Worm (Caenorhabditis elegans): Measurements from ENCODE around the gene smf-2.

Gene smf-2

ce11 chrX:6742891-6743290 is 24.4 kb upstream of the smf-2 start (continued):
- peak; percentile 71 for TF ChIP-seq egl-27 (tag; optimal IDR thresholded peaks at IDR 0.05)
- peak; percentile 38 for TF ChIP-seq gmeb-1 (tag; optimal IDR thresholded peaks at IDR 0.05)
- no peak for TF ChIP-seq peb-1 (tag; optimal IDR thresholded peaks at IDR 0.05)
- TF ChIP-seq unc-39 (tag; optimal IDR thresholded peaks at IDR 0.05) = no peak
- peak; percentile 80 for TF ChIP-seq crh-2 (tag; optimal IDR thresholded peaks at IDR 0.05)
- TF ChIP-seq ztf-11 (tag; optimal IDR thresholded peaks at IDR 0.05) = no peak
- TF ChIP-seq nhr-10 (tag; optimal IDR thresholded peaks at IDR 0.05) = no peak
- TF ChIP-seq unc-62 (GFP tag; optimal IDR thresholded peaks at IDR 0.05) = no peak
- TF ChIP-seq ama-1 (optimal IDR thresholded peaks at IDR 0.05) = peak; percentile 91
- TF ChIP-seq fos-1 (tag; optimal IDR thresholded peaks at IDR 0.05) = peak; percentile 77
- no peak for TF ChIP-seq ztf-1 (GFP tag; conservative IDR thresholded peaks at IDR 0.05)
- no peak for TF ChIP-seq ZK546.5 (tag; optimal IDR thresholded peaks at IDR 0.05)
- no peak for TF ChIP-seq snpc-4 (tag; optimal IDR thresholded peaks at IDR 0.05)
- peak; percentile 99 for TF ChIP-seq nhr-129 (tag; optimal IDR thresholded peaks at IDR 0.05)
- peak; percentile 95 for TF ChIP-seq sma-9 (GFP tag; optimal IDR thresholded peaks at IDR 0.05)
- TF ChIP-seq sma-9 (tag; optimal IDR thresholded peaks at IDR 0.05) = no peak

- TF ChIP-seq ceh-82 (tag; optimal IDR thresholded peaks at IDR 0.05) = peak; percentile 52
- no peak for TF ChIP-seq R02D3.7 (tag; optimal IDR thresholded peaks at IDR 0.05)
- TF ChIP-seq mab-5 (tag; optimal IDR thresholded peaks at IDR 0.05) = peak; percentile 70
- TF ChIP-seq nhr-129 (tag; optimal IDR thresholded peaks at IDR 0.05) = peak; percentile 93
- TF ChIP-seq nhr-25 (tag; optimal IDR thresholded peaks at IDR 0.05) = peak; percentile 93
- peak; percentile 84 for TF ChIP-seq C34F6.9 (tag; optimal IDR thresholded peaks at IDR 0.05)
- peak; percentile 65 for TF ChIP-seq nhr-6 (tag; optimal IDR thresholded peaks at IDR 0.05)
- peak; percentile 97 for TF ChIP-seq F13H6.1 (tag; optimal IDR thresholded peaks at IDR 0.05)
- peak; percentile 82 for TF ChIP-seq lin-11 (tag; optimal IDR thresholded peaks at IDR 0.05)
- peak; percentile 70 for TF ChIP-seq sem-4 (tag; optimal IDR thresholded peaks at IDR 0.05)
- peak; percentile 84 for TF ChIP-seq egl-27 (tag; optimal IDR thresholded peaks at IDR 0.05)
- TF ChIP-seq sma-3 (GFP tag; optimal IDR thresholded peaks at IDR 0.05) = peak; percentile 3
- no peak for TF ChIP-seq elt-3 (tag; optimal IDR thresholded peaks at IDR 0.05)
- TF ChIP-seq lsy-2 (tag; optimal IDR thresholded peaks at IDR 0.05) = peak; percentile 30 to 75
- no peak for TF ChIP-seq mbf-1 (tag; optimal IDR thresholded peaks at IDR 0.05)
- TF ChIP-seq ztf-11 (tag; optimal IDR thresholded peaks at IDR 0.05) = no peak
- peak; percentile 87 for TF ChIP-seq ztf-4 (tag; optimal IDR thresholded peaks at IDR 0.05)
- peak; percentile 37 for TF ChIP-seq lin-39 (tag; optimal IDR thresholded peaks at IDR 0.05)
- TF ChIP-seq peb-1 (tag; optimal IDR thresholded peaks at IDR 0.05) = no peak
- peak; percentile 82 for TF ChIP-seq fos-1 (tag; optimal IDR thresholded peaks at IDR 0.05)
- peak; percentile 93 for TF ChIP-seq ceh-16 (tag; optimal IDR thresholded peaks at IDR 0.05)
- TF ChIP-seq nhr-21 (tag; optimal IDR thresholded peaks at IDR 0.05) = peak; percentile 91
- peak; percentile 65 for TF ChIP-seq unc-55 (GFP tag; optimal IDR thresholded peaks at IDR 0.05)
- peak; percentile 8 for TF ChIP-seq elt-1 (tag; optimal IDR thresholded peaks at IDR 0.05)
- TF ChIP-seq alr-1 (tag; optimal IDR thresholded peaks at IDR 0.05) = no peak
- TF ChIP-seq nhr-11 (tag; optimal IDR thresholded peaks at IDR 0.05) = no peak
- TF ChIP-seq lin-13 (GFP tag; optimal IDR thresholded peaks at IDR 0.05) = peak; percentile 84
- peak; percentile 83 for TF ChIP-seq Y55F3AM.14 (GFP tag; optimal IDR thresholded peaks at IDR 0.05)
- peak; percentile 100 for TF ChIP-seq sma-9 (GFP tag; optimal IDR thresholded peaks at IDR 0.05)
- TF ChIP-seq sma-9 (tag; optimal IDR thresholded peaks at IDR 0.05) = peak; percentile 97
- TF ChIP-seq mdl-1 (tag; optimal IDR thresholded peaks at IDR 0.05) = peak; percentile 100
- peak; percentile 10 for TF ChIP-seq unc-62 (GFP tag; optimal IDR thresholded peaks at IDR 0.05)
- peak; percentile 94 for TF ChIP-seq crh-2 (tag; optimal IDR thresholded peaks at IDR 0.05)
- TF ChIP-seq snpc-4 (tag; optimal IDR thresholded peaks at IDR 0.05) = peak; percentile 73
- TF ChIP-seq zag-1 (tag; optimal IDR thresholded peaks at IDR 0.05) = peak; percentile 93
- peak; percentile 92 for TF ChIP-seq ama-1 (optimal IDR thresholded peaks at IDR 0.05)
- TF ChIP-seq gmeb-1 (tag; optimal IDR thresholded peaks at IDR 0.05) = peak; percentile 64
- TF ChIP-seq blmp-1 (tag; optimal IDR thresholded peaks at IDR 0.05; ENCODE audit: insufficient read depth) = peak; percentile 87
- no peak for TF ChIP-seq unc-39 (tag; optimal IDR thresholded peaks at IDR 0.05)
- TF ChIP-seq ZK546.5 (tag; optimal IDR thresholded peaks at IDR 0.05) = peak; percentile 18
Measured at ce11 chrX:6742011-6742683, 23.7 kb upstream of the smf-2 start, which contains the start of gene mdl-1. mdl-1 (plus strand) TSS chrX:6742351.

Data from whole organism, L2 larva.